Fruit fly (Drosophila melanogaster) whole organism, pupa: ENCODE results near the gene ATP7.

ENCODE experiments used
- CG13204 ChIP-seq: fragments of 200-800 bp; sonication (Bioruptor generic); optimal IDR thresholded peaks from 2 replicates; lab custom pipeline; 2018; ENCODE audit warnings: missing biosample characterization, mild to moderate bottlenecking, missing genetic modification characterization, moderate library complexity
- CG14655 ChIP-seq: fragments of 200-800 bp; sonication (Bioruptor generic); optimal IDR thresholded peaks from 3 replicates; lab custom pipeline; 2017; ENCODE audit warnings: mild to moderate bottlenecking, missing biosample characterization, missing genetic modification reagents, missing genetic modification characterization
- CG32121 ChIP-seq: fragments of 200-800 bp; sonication (Bioruptor generic); IDR thresholded peaks from 2 replicates; pipeline ENCODE4 v1.3.6; 2022; ENCODE audit warnings: missing biosample characterization, missing genetic modification characterization
- CG4496 ChIP-seq: fragments of 200-800 bp; sonication (Bioruptor generic); IDR thresholded peaks from 3 replicates; pipeline ENCODE4 v1.3.6; 2022; ENCODE audit warnings: missing biosample characterization, missing genetic modification characterization
- EcR ChIP-seq: fragments of 200-800 bp; sonication (Bioruptor generic); optimal IDR thresholded peaks from 3 replicates; lab custom pipeline; 2019; ENCODE audit warnings: missing biosample characterization, missing genetic modification characterization, mild to moderate bottlenecking, moderate library complexity, missing genetic modification reagents
- Pif1A ChIP-seq: fragments of 200-800 bp; sonication (Bioruptor generic); optimal IDR thresholded peaks from 3 replicates; lab custom pipeline; 2016; ENCODE audit warnings: missing biosample characterization, missing genetic modification characterization

ATP7 gene

DNA sequence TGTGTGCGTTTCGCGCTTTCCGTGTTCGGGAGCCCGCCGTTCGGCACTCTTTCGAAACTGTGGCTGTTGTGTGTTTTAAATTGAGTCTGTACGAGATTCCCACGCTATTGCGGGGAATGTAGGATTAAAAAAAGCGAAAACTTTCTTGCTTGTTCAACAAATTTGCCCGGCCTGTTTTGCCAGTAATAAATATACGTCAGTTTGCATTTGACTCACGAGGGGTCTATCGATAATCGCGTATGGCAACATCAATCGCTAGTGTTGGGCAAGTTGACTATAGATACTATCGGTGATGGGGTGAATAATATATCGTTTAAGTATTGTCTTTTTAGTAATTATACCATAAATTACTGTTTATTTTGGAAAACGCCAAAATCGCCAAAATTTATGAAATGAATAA lies 50.3 kb downstream of the ATP7 start, which contains the start of gene Upf1:
TSS of gene Upf1 (minus strand) at position 228 of the 400 bp plus-strand sequence.
- TF ChIP-seq CG14655 (no peak), EcR (GFP tag; lab: Kevin White, UChicago) (no peak), CG32121 (GFP tag; lab: Robert Waterston, UW) (no peak), CG13204 (no peak), CG4496 (GFP tag; lab: Robert Waterston, UW) (no peak)

DNA sequence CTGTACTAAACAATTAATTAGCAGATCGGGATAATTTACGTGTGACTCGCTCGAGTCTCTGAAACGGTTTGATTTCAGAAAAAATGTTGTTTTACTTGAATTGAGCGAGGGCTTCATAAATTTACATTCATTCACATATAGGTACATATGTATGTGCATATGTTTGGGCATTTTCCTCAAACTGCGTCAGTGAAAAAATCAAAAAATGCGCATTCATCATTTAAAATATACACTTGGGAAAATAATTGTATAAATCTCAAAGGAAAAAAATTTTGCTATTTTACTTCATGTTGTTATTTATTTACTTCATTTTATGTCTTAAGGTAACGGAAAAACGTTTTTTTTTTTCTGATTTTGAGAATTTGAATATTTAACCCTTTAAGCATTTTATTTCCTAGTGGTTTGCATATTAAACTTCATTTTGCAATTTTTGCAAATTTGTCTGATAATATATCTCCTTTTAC lies 52.0 kb downstream of the ATP7 start, which contains the start of gene CG43156:
TSS of gene CG43156 (minus strand) at position 51 of the 464 bp plus-strand sequence.
- no peak for TF ChIP-seq Pif1A (GFP tag; lab: Kevin White, UChicago)

DNA sequence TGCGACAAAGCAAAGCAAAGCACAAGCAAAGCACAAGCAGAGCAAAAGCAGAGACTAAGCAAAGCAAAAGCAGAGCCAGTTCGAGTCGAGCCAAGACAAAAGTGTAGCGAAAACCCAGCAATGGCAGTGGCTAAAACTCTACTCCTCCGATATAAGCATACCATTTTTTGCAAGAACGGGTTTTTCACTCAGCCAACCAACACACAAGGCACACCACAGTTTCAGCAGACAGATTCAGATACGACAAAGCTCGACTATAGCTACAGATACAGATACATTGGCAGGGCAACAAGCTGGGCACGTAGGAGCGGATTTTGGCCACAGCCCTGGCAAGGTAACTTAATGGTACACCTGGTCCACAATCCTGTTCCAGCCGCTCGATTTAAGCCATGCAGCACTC lies 58.8 kb downstream of the ATP7 start:
- peak; percentile 23 for TF ChIP-seq EcR (GFP tag; lab: Kevin White, UChicago)
- no peak for TF ChIP-seq CG13204
